Fruit fly (Drosophila melanogaster): ENCODE data around the gene CG13693.

Gene CG13693

DNA sequence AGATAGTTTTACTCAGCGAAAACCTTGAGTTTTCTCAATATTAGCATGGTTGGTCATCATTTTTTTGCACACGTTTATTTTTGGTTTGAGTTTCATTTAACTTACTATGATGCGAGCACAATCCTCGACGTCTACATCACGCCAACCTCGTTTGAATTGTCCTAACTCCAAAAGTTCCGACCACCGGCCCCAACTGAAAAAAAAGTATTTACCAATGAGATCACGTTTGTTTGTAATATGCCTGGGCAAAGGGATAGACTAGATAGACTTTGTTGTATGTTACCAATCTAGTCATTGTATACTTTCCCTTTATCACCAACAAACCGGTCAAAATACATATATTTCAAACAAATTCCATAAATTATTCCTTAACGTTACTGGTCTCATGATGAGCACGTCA is at the start of gene CG13693:
Gene CG13693, plus strand, starts transcription at position 301 of the 400 bp plus-strand sequence.
- TF ChIP-seq sage (GFP tag; optimal IDR thresholded peaks at IDR 0.05) = no peak
- no peak for TF ChIP-seq Abd-B (GFP tag; optimal IDR thresholded peaks at IDR 0.05)
- TF ChIP-seq Hr83 (GFP tag; optimal IDR thresholded peaks at IDR 0.05; ENCODE audit: poor library complexity, severe bottlenecking) = no peak
- no peak for TF ChIP-seq usp (GFP tag; optimal IDR thresholded peaks at IDR 0.05)
- no peak for TF ChIP-seq Hnf4 (GFP tag; optimal IDR thresholded peaks at IDR 0.05)
- no peak for TF ChIP-seq HLH106 (tag; optimal IDR thresholded peaks at IDR 0.05)

DNA sequence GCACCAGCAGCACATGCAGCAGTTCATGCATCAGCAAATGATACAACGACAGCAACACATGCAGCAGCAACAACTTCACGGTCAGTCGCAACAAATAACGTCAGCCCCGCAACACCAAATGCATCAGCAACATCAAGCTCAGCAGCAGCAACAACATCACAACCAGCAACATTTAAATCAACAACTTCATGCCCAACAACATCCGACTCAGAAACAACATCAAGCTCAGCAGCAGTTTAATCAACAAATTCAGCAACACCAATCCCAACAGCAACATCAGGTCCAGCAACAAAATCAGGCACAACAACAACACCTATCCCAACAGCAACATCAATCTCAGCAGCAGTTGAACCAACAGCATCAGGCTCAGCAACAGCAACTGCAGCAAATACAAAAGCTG is 36.6 kb upstream of the CG13693 start:
- TF ChIP-seq dsf (GFP tag; optimal IDR thresholded peaks at IDR 0.05; ENCODE audit: borderline replicate concordance) (no peak), Mio (GFP tag; optimal IDR thresholded peaks at IDR 0.05) (no peak), OdsH (GFP tag; optimal IDR thresholded peaks at IDR 0.05) (no peak), woc (GFP tag; optimal IDR thresholded peaks at IDR 0.05) (no peak), Vsx2 (GFP tag; optimal IDR thresholded peaks at IDR 0.05; ENCODE audit: partially characterized antibody) (no peak)

DNA sequence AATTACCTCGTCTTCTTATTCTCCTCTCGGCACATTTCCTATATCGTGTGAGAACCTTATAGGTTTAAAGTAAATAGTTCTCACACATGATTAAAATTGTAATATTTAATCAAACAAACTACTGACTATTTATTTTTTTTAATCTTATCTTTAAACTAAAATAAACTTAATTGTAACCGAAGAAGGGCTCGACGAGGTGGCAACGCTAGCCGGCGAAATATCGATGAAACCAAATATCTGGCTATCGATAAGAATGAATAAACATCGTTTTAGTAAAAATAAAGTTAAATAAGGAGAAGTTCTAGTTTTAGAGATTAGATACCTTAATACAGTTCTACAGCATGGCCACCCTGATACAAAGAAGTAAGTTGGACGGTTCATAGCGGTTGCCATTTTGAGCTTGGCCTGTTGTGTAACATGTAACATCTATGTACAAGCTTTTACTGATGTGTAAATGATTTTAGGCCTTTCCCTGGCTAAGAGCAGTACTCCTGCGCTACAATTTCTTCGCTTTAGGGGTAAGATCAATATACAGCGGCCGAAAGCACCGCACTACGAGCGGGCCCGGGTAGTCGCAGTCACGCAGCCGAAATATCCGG is 28.7 kb upstream of the CG13693 start, which contains the start of gene mRpL10:
Gene mRpL10, plus strand, starts transcription at position 251 of the 599 bp plus-strand sequence.
- peak; percentile 48 for TF ChIP-seq HLH106 (tag; optimal IDR thresholded peaks at IDR 0.05)
- TF ChIP-seq Jra (GFP tag; optimal IDR thresholded peaks at IDR 0.05) = peak; percentile 34
- no peak for TF ChIP-seq Rel (GFP tag; optimal IDR thresholded peaks at IDR 0.05)
- TF ChIP-seq Rel (tag; optimal IDR thresholded peaks at IDR 0.05) = peak; percentile 53
- peak in 1 of 2 experiments; percentile 63 for TF ChIP-seq foxo (GFP tag; optimal IDR thresholded peaks at IDR 0.05)
- TF ChIP-seq Hr78 (GFP tag; optimal IDR thresholded peaks at IDR 0.05) = no peak
- no peak for TF ChIP-seq fru (GFP tag; optimal IDR thresholded peaks at IDR 0.05)
- TF ChIP-seq Hr83 (GFP tag; optimal IDR thresholded peaks at IDR 0.05; ENCODE audit: poor library complexity, severe bottlenecking) = peak; percentile 48
- peak; percentile 33 for TF ChIP-seq sv (GFP tag; optimal IDR thresholded peaks at IDR 0.05)
- TF ChIP-seq CG9705 (GFP tag; optimal IDR thresholded peaks at IDR 0.05) = peak; percentile 37
- peak; percentile 57 for TF ChIP-seq OdsH (GFP tag; optimal IDR thresholded peaks at IDR 0.05)
- peak; percentile 41 for TF ChIP-seq psq (GFP tag; optimal IDR thresholded peaks at IDR 0.05)
- TF ChIP-seq Dif (GFP tag; optimal IDR thresholded peaks at IDR 0.05; ENCODE audit: partially characterized antibody) = no peak

- no peak for TF ChIP-seq brk (GFP tag; optimal IDR thresholded peaks at IDR 0.05)
- no peak for TF ChIP-seq GATAd (GFP tag; optimal IDR thresholded peaks at IDR 0.05)
- no peak for TF ChIP-seq jim (GFP tag; optimal IDR thresholded peaks at IDR 0.05)
- no peak for TF ChIP-seq Mio (GFP tag; optimal IDR thresholded peaks at IDR 0.05)
- no peak for TF ChIP-seq Myc (optimal IDR thresholded peaks at IDR 0.05)
- TF ChIP-seq usp (GFP tag; optimal IDR thresholded peaks at IDR 0.05) = no peak
- no peak for TF ChIP-seq tai (GFP tag; optimal IDR thresholded peaks at IDR 0.05)
- no peak for TF ChIP-seq CrebA (GFP tag; optimal IDR thresholded peaks at IDR 0.05; ENCODE audit: borderline replicate concordance)
- no peak for TF ChIP-seq dmrt93B (GFP tag; optimal IDR thresholded peaks at IDR 0.05)
These were observed 27.7 kb upstream of the CG13693 start for dm6 chr2L:204557-204956.

dm6 chr2L:206556-206955 is 25.7 kb upstream of the CG13693 start:
- no peak for TF ChIP-seq foxo (GFP tag; optimal IDR thresholded peaks at IDR 0.05)
- TF ChIP-seq h (GFP tag; optimal IDR thresholded peaks at IDR 0.05) = no peak
- TF ChIP-seq woc (GFP tag; optimal IDR thresholded peaks at IDR 0.05) = no peak
- no peak for TF ChIP-seq pan (optimal IDR thresholded peaks at IDR 0.05)
- TF ChIP-seq Sp1 (GFP tag; optimal IDR thresholded peaks at IDR 0.05) = no peak
- TF ChIP-seq OdsH (GFP tag; optimal IDR thresholded peaks at IDR 0.05) = no peak
- TF ChIP-seq brk (GFP tag; optimal IDR thresholded peaks at IDR 0.05) = no peak
- TF ChIP-seq Dfd (GFP tag; optimal IDR thresholded peaks at IDR 0.05) = no peak
- TF ChIP-seq lola (GFP tag; optimal IDR thresholded peaks at IDR 0.05) = no peak
- TF ChIP-seq br (GFP tag; optimal IDR thresholded peaks at IDR 0.05) = no peak
- TF ChIP-seq sage (GFP tag; optimal IDR thresholded peaks at IDR 0.05) = no peak
- no peak for TF ChIP-seq fru (GFP tag; optimal IDR thresholded peaks at IDR 0.05)
- TF ChIP-seq Dif (GFP tag; optimal IDR thresholded peaks at IDR 0.05; ENCODE audit: partially characterized antibody) = no peak
- no peak for TF ChIP-seq Rel (GFP tag; optimal IDR thresholded peaks at IDR 0.05)
- TF ChIP-seq Rel (tag; optimal IDR thresholded peaks at IDR 0.05) = no peak
- no peak for TF ChIP-seq ey (GFP tag; optimal IDR thresholded peaks at IDR 0.05)
- no peak for TF ChIP-seq Hr78 (GFP tag; optimal IDR thresholded peaks at IDR 0.05)
- TF ChIP-seq N (GFP tag; optimal IDR thresholded peaks at IDR 0.05) = no peak
- no peak for TF ChIP-seq CG32264 (GFP tag; optimal IDR thresholded peaks at IDR 0.05)
- TF ChIP-seq Abd-B (GFP tag; optimal IDR thresholded peaks at IDR 0.05) = no peak
- TF ChIP-seq Myc (optimal IDR thresholded peaks at IDR 0.05) = no peak

Data from whole organism, wandering third instar larva.